Worm (Caenorhabditis elegans) whole organism, L4/young adult: ENCODE data around the gene W01C8.5.

Experiments used
- W03F9.2 ChIP-seq: fragments of 150-350 bp; optimal IDR thresholded peaks from 2 replicates; lab custom pipeline; 2014; ENCODE audit warnings: missing biosample characterization, missing genetic modification characterization
- dao-5 ChIP-seq: sonication (generic microtip); optimal IDR thresholded peaks from 2 replicates; lab custom pipeline; 2016; ENCODE audit warnings: missing genotype, missing genetic modification characterization, moderate library complexity, missing compliant biosample characterization
- him-1 ChIP-seq: sonication (generic microtip); optimal IDR thresholded peaks from 2 replicates; lab custom pipeline; 2016; ENCODE audit warnings: missing genotype, missing genetic modification reagents, missing genetic modification characterization, missing compliant biosample characterization

DNA sequence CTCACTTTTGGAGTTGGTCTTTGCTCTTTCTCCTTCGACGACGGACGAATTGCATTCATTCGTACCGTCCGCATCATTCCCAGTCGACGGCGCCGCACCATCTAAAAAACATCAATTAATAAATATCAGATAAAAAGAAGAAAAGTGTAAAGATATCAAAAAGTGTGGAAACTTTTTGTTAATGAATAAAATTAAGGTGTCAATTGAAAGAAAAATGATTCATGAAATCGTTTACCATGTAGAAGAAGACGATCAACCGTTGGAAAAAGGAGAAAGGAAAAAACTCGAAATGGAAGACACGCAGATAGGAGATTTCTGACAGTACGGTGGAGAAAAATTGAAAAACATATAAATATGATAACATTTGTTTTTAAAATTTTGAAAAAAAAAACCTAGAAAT lies 17.0 kb downstream of the W01C8.5 start, which contains the start of gene set-19:
- TF ChIP-seq W03F9.2 (tag; lab: Kevin White, UChicago) (no peak), him-1 (tag; lab: Kevin White, UChicago) (no peak), dao-5 (no peak)
